Worm (Caenorhabditis elegans): ENCODE data around the gene Y38E10A.1.

Gene Y38E10A.1

ce11 chrII:12542594-12542997 is 27.8 kb downstream of the Y38E10A.1 start (continued):
- TF ChIP-seq lin-38 (GFP tag; IDR thresholded peaks at IDR 0.05): no peak; the same call in 1 of the 2 replicates
- TF ChIP-seq ZK546.5 (tag; optimal IDR thresholded peaks at IDR 0.05): no peak
- TF ChIP-seq ctbp-1 (GFP tag; IDR thresholded peaks at IDR 0.05): no peak
- TF ChIP-seq tag-97 (GFP tag; IDR thresholded peaks at IDR 0.05): no peak
- TF ChIP-seq nhr-76 (tag; optimal IDR thresholded peaks at IDR 0.05): no peak
- no peak for TF ChIP-seq fkh-10 (GFP tag; optimal IDR thresholded peaks at IDR 0.05)
- no peak for TF ChIP-seq ztf-7 (tag; optimal IDR thresholded peaks at IDR 0.05)

ce11 chrII:12541670-12542080 is 28.7 kb downstream of the Y38E10A.1 start:
- TF ChIP-seq pqm-1 (tag; optimal IDR thresholded peaks at IDR 0.05): peak; percentile 11
- TF ChIP-seq vab-7 (GFP tag; IDR thresholded peaks at IDR 0.05): peak; percentile 76
- peak; percentile 55 for TF ChIP-seq hmg-1.1 (GFP tag; IDR thresholded peaks at IDR 0.05)
- TF ChIP-seq hlh-30 (tag; optimal IDR thresholded peaks at IDR 0.05; ENCODE audit: insufficient read depth): peak; percentile 35
- TF ChIP-seq nhr-28 (tag; optimal IDR thresholded peaks at IDR 0.05): peak; percentile 12
- TF ChIP-seq lim-7 (GFP tag; IDR thresholded peaks at IDR 0.05): peak; percentile 85
- peak; percentile 23 for TF ChIP-seq zfp-2 (tag; optimal IDR thresholded peaks at IDR 0.05)
- TF ChIP-seq mdt-29 (GFP tag; IDR thresholded peaks at IDR 0.05): 0 out of 2 replicates have a peak, but pooled peaks have one; percentile 19
- TF ChIP-seq set-16 (GFP tag; IDR thresholded peaks at IDR 0.05): peak; percentile 15; the same call in 1 of the 2 replicates
- peak; percentile 73; the same call in 1 of the 2 replicates for TF ChIP-seq ceh-44 (GFP tag; IDR thresholded peaks at IDR 0.05)
- peak; percentile 79 for TF ChIP-seq lin-38 (GFP tag; IDR thresholded peaks at IDR 0.05)
- TF ChIP-seq nhr-102 (tag; optimal IDR thresholded peaks at IDR 0.05): peak; percentile 72
- TF ChIP-seq hlh-11 (tag; optimal IDR thresholded peaks at IDR 0.05): peak; percentile 15
- TF ChIP-seq ctbp-1 (GFP tag; IDR thresholded peaks at IDR 0.05): peak; percentile 73
- 0 out of 2 replicates have a peak, but pooled peaks have one; percentile 17 for TF ChIP-seq arid-1 (GFP tag; conservative IDR thresholded peaks at IDR 0.05)
- TF ChIP-seq Y48G9A.11 (GFP tag; IDR thresholded peaks at IDR 0.05): peak; percentile 72; the same call in 1 of the 2 replicates
- TF ChIP-seq dve-1 (tag; optimal IDR thresholded peaks at IDR 0.05; ENCODE audit: insufficient read depth): peak; percentile 74
- TF ChIP-seq mxl-2 (GFP tag; conservative IDR thresholded peaks at IDR 0.05): 0 out of 2 replicates have a peak, but pooled peaks have one; percentile 27
- peak; percentile 34 for TF ChIP-seq lin-13 (GFP tag; optimal IDR thresholded peaks at IDR 0.05)
- 0 out of 2 replicates have a peak, but pooled peaks have one; percentile 47 for TF ChIP-seq tra-1 (GFP tag; IDR thresholded peaks at IDR 0.05)
- TF ChIP-seq T26A8.4 (GFP tag; IDR thresholded peaks at IDR 0.05): peak; percentile 77
- 0 out of 2 replicates have a peak, but pooled peaks have one; percentile 62 for TF ChIP-seq dmd-8 (GFP tag; IDR thresholded peaks at IDR 0.05)
- TF ChIP-seq zip-2 (tag; optimal IDR thresholded peaks at IDR 0.05): peak; percentile 47
- peak; percentile 66; the same call in 1 of the 2 replicates for TF ChIP-seq snpc-1.2 (GFP tag; IDR thresholded peaks at IDR 0.05)
- TF ChIP-seq zfp-3 (GFP tag; conservative IDR thresholded peaks at IDR 0.05): peak; percentile 80
- 0 out of 2 replicates have a peak, but pooled peaks have one; percentile 8 for TF ChIP-seq F26F4.8 (GFP tag; conservative IDR thresholded peaks at IDR 0.05)
- peak; percentile 47 for TF ChIP-seq dmd-6 (GFP tag; IDR thresholded peaks at IDR 0.05)
- TF ChIP-seq nhr-48 (tag; optimal IDR thresholded peaks at IDR 0.05): peak; percentile 32
- TF ChIP-seq madf-5 (GFP tag; IDR thresholded peaks at IDR 0.05): peak in 1 of 2 experiments; percentile 68; a peak in 1 of 4 replicates
- peak; percentile 66 for TF ChIP-seq Y5F2A.4 (GFP tag; optimal IDR thresholded peaks at IDR 0.05)
- TF ChIP-seq F10B5.3 (tag; optimal IDR thresholded peaks at IDR 0.05): peak; percentile 10
- peak; percentile 65 for TF ChIP-seq duxl-1 (tag; optimal IDR thresholded peaks at IDR 0.05; ENCODE audit: poor library complexity)
- TF ChIP-seq egl-43 (GFP tag; IDR thresholded peaks at IDR 0.05): peak; percentile 70; the same call in 1 of the 2 replicates
- 0 out of 2 replicates have a peak, but pooled peaks have one; percentile 12 for TF ChIP-seq madf-9 (GFP tag; conservative IDR thresholded peaks at IDR 0.05)
- TF ChIP-seq spr-3 (GFP tag; optimal IDR thresholded peaks at IDR 0.05): peak; percentile 47
- TF ChIP-seq nhr-77 (tag; optimal IDR thresholded peaks at IDR 0.05): peak; percentile 35
- TF ChIP-seq php-3 (GFP tag; IDR thresholded peaks at IDR 0.05): peak; percentile 64; the same call in 1 of the 2 replicates
- TF ChIP-seq hif-1 (tag; optimal IDR thresholded peaks at IDR 0.05): peak in 1 of 2 experiments; percentile 39
- TF ChIP-seq mes-2 (tag; optimal IDR thresholded peaks at IDR 0.05; ENCODE audit: poor library complexity, severe bottlenecking): peak; percentile 42
- 0 out of 2 replicates have a peak, but pooled peaks have one; percentile 52 for TF ChIP-seq ZK337.2 (GFP tag; IDR thresholded peaks at IDR 0.05)
- TF ChIP-seq daf-16 (GFP tag; optimal IDR thresholded peaks at IDR 0.05): peak in 1 of 2 experiments; percentile 84
- TF ChIP-seq daf-16 (tag; optimal IDR thresholded peaks at IDR 0.05): peak; percentile 74
